Worm (Caenorhabditis elegans) whole organism, mixed stage, embryonic: ENCODE data around the gene R09A1.3.

ENCODE experiments used
- M03D4.4 ChIP-seq: sonication (generic microtip); optimal IDR thresholded peaks from 2 replicates; lab custom pipeline; 2017; ENCODE audit warnings: mild to moderate bottlenecking, missing genetic modification characterization, missing compliant biosample characterization
- bed-3 ChIP-seq: fragments of 200-800 bp; sonication (Bioruptor generic); optimal IDR thresholded peaks from 3 replicates; lab custom pipeline; 2018; ENCODE audit warnings: mild to moderate bottlenecking, missing genetic modification characterization, moderate library complexity, missing compliant biosample characterization
- blmp-1 ChIP-seq: fragments of 150-350 bp; optimal IDR thresholded peaks from 2 replicates; lab custom pipeline; 2014; ENCODE audit warnings: missing biosample characterization, missing genetic modification characterization
- ceh-39 ChIP-seq: fragments of 150-350 bp; optimal IDR thresholded peaks from 2 replicates; lab custom pipeline; 2014; ENCODE audit warnings: missing biosample characterization, missing genetic modification characterization
- ceh-43 ChIP-seq: fragments of 200-800 bp; sonication (Bioruptor generic); optimal IDR thresholded peaks from 2 replicates; lab custom pipeline; 2018; ENCODE audit warnings: mild to moderate bottlenecking, missing genetic modification characterization, moderate library complexity, missing compliant biosample characterization
- ceh-83 ChIP-seq: fragments of 200-800 bp; sonication (Bioruptor generic); optimal IDR thresholded peaks from 2 replicates; lab custom pipeline; 2018; ENCODE audit warnings: mild to moderate bottlenecking, missing genetic modification characterization, missing compliant biosample characterization
- ces-1 ChIP-seq: fragments of 150-350 bp; optimal IDR thresholded peaks from 2 replicates; lab custom pipeline; 2014; ENCODE audit warnings: missing biosample characterization, missing genetic modification reagents, missing genetic modification characterization
- cnd-1 ChIP-seq: fragments of 200-800 bp; sonication (Bioruptor generic); optimal IDR thresholded peaks from 2 replicates; lab custom pipeline; 2018; ENCODE audit warnings: mild to moderate bottlenecking, missing genetic modification characterization, missing compliant biosample characterization
- drap-1 ChIP-seq: fragments of 200-800 bp; sonication (Bioruptor generic); optimal IDR thresholded peaks from 3 replicates; lab custom pipeline; 2018; ENCODE audit warnings: mild to moderate bottlenecking, missing genetic modification characterization, missing compliant biosample characterization
- elt-1 ChIP-seq: sonication (generic microtip); optimal IDR thresholded peaks from 2 replicates; lab custom pipeline; 2017; ENCODE audit warnings: missing genetic modification characterization, mild to moderate bottlenecking, missing compliant biosample characterization, antibody characterized with exemption, moderate library complexity, borderline replicate concordance; ENCODE audit not compliant: insufficient read depth
- elt-3 ChIP-seq: fragments of 150-350 bp; optimal IDR thresholded peaks from 2 replicates; lab custom pipeline; 2014; ENCODE audit warnings: missing biosample characterization, missing genetic modification characterization
- flh-1 ChIP-seq: fragments of 200-800 bp; sonication (Bioruptor generic); optimal IDR thresholded peaks from 2 replicates; lab custom pipeline; 2018; ENCODE audit warnings: mild to moderate bottlenecking, missing genetic modification characterization, moderate library complexity, missing compliant biosample characterization
- hlh-1 ChIP-seq: fragments of 150-350 bp; optimal IDR thresholded peaks from 2 replicates; lab custom pipeline; 2014; ENCODE audit warnings: missing biosample characterization, missing genetic modification reagents, missing genetic modification characterization
- lin-13 ChIP-seq: fragments of 150-350 bp; optimal IDR thresholded peaks from 2 replicates; lab custom pipeline; 2014; ENCODE audit warnings: missing biosample characterization, missing genetic modification characterization
- lin-32 ChIP-seq: fragments of 200-800 bp; sonication (Bioruptor generic); optimal IDR thresholded peaks from 2 replicates; lab custom pipeline; 2018; ENCODE audit warnings: mild to moderate bottlenecking, missing genetic modification characterization, missing compliant biosample characterization
- lsy-2 ChIP-seq: fragments of 150-350 bp; optimal IDR thresholded peaks from 2 replicates; lab custom pipeline; 2014; ENCODE audit warnings: missing biosample characterization, missing genetic modification characterization
- mab-5 ChIP-seq: fragments of 150-350 bp; optimal IDR thresholded peaks from 2 replicates; lab custom pipeline; 2014; ENCODE audit warnings: missing biosample characterization, missing genetic modification characterization
- mep-1 ChIP-seq: fragments of 150-350 bp; optimal IDR thresholded peaks from 2 replicates; lab custom pipeline; 2017; ENCODE audit warnings: missing biosample characterization, missing genetic modification reagents, missing genetic modification characterization, inconsistent platforms
- mls-2 ChIP-seq: sonication (generic microtip); optimal IDR thresholded peaks from 2 replicates; lab custom pipeline; 2016; ENCODE audit warnings: mild to moderate bottlenecking, missing genetic modification characterization, moderate library complexity, missing compliant biosample characterization
- nhr-12 ChIP-seq: fragments of 150-350 bp; optimal IDR thresholded peaks from 2 replicates; lab custom pipeline; 2014; ENCODE audit warnings: missing biosample characterization, missing genetic modification characterization
- nhr-237 ChIP-seq: fragments of 150-350 bp; optimal IDR thresholded peaks from 2 replicates; lab custom pipeline; 2014; ENCODE audit warnings: missing biosample characterization, missing genetic modification characterization
- nhr-28 ChIP-seq: fragments of 150-350 bp; optimal IDR thresholded peaks from 2 replicates; lab custom pipeline; 2014; ENCODE audit warnings: missing biosample characterization, missing genetic modification characterization
- nhr-76 ChIP-seq: sonication (generic microtip); optimal IDR thresholded peaks from 2 replicates; lab custom pipeline; 2017; ENCODE audit warnings: missing biosample characterization, missing genetic modification characterization
- pha-4 ChIP-seq: fragments of 150-350 bp; optimal IDR thresholded peaks from 2 replicates; lab custom pipeline; 2018; ENCODE audit warnings: missing biosample characterization, missing genetic modification reagents, missing genetic modification characterization
- sem-2 ChIP-seq: fragments of 200-800 bp; sonication (Bioruptor generic); optimal IDR thresholded peaks from 2 replicates; lab custom pipeline; 2018; ENCODE audit warnings: mild to moderate bottlenecking, missing genetic modification characterization, missing compliant biosample characterization
- sptf-1 ChIP-seq: sonication (generic microtip); optimal IDR thresholded peaks from 2 replicates; lab custom pipeline; 2017; ENCODE audit warnings: mild to moderate bottlenecking, missing genetic modification characterization, moderate library complexity, missing compliant biosample characterization
- unc-120 ChIP-seq: sonication (generic microtip); optimal IDR thresholded peaks from 2 replicates; lab custom pipeline; 2017; ENCODE audit warnings: missing genetic modification characterization, missing compliant biosample characterization; ENCODE audit not compliant: poor library complexity, severe bottlenecking
- unc-62 ChIP-seq: fragments of 150-350 bp; optimal IDR thresholded peaks from 2 replicates; lab custom pipeline; 2014; ENCODE audit warnings: missing biosample characterization, missing genetic modification reagents, missing genetic modification characterization
- zip-8 ChIP-seq: fragments of 150-350 bp; optimal IDR thresholded peaks from 2 replicates; lab custom pipeline; 2014; ENCODE audit warnings: missing biosample characterization, missing genetic modification characterization

Gene R09A1.3

ce11 chrV:1013637-1014036 lies 13.2 kb downstream of the R09A1.3 start:
- TF ChIP-seq lin-32 (GFP tag; lab: Kevin White, UChicago) = no peak
- no peak for TF ChIP-seq bed-3 (GFP tag; lab: Kevin White, UChicago)
- no peak for TF ChIP-seq blmp-1 (tag; lab: Kevin White, UChicago)
- TF ChIP-seq zip-8 = no peak
- no peak for TF ChIP-seq ceh-43
- no peak for TF ChIP-seq cnd-1 (tag; lab: Kevin White, UChicago)
- TF ChIP-seq nhr-237 (tag; lab: Kevin White, UChicago) = no peak
- TF ChIP-seq mep-1 (tag; lab: Kevin White, UChicago) = no peak
- TF ChIP-seq elt-1 = no peak
- no peak for TF ChIP-seq lin-13 (tag; lab: Kevin White, UChicago)
- TF ChIP-seq mls-2 (tag; lab: Kevin White, UChicago) = no peak
- no peak for TF ChIP-seq lsy-2 (tag; lab: Kevin White, UChicago)
- no peak for TF ChIP-seq unc-120 (tag; lab: Kevin White, UChicago)
- TF ChIP-seq ceh-39 = no peak
- TF ChIP-seq hlh-1 (tag; lab: Kevin White, UChicago) = no peak
- TF ChIP-seq nhr-76 (tag; lab: Kevin White, UChicago) = no peak
- no peak for TF ChIP-seq M03D4.4 (tag; lab: Kevin White, UChicago)
- no peak for TF ChIP-seq mab-5 (tag; lab: Kevin White, UChicago)
- TF ChIP-seq unc-62 (GFP tag; lab: Kevin White, UChicago) = no peak

DNA sequence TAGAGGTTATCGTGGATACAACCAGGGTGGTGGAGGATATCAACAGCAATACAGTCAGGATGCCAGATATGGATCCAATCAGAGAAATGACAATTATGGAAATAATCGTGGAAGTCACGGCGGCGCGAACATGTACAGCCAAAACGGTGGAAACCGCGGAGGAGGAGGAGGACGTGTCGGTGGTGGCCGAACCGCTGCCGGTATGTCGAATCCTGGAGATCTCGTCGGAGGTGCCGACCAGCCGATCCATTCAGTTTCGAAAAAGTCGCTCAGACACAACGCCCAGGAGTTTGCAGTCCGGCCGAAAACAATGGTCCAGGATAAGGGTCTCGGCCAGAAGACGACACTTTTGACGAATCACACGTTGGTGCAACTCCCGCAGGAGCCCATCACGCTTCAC lies 17.8 kb downstream of the R09A1.3 start:
- TF ChIP-seq hlh-1 (tag; lab: Kevin White, UChicago) = no peak
- no peak for TF ChIP-seq mls-2 (tag; lab: Kevin White, UChicago)
- no peak for TF ChIP-seq ces-1 (GFP tag; lab: Kevin White, UChicago)
- TF ChIP-seq pha-4 (tag; lab: Kevin White, UChicago) = no peak
- no peak for TF ChIP-seq mab-5 (tag; lab: Kevin White, UChicago)
- TF ChIP-seq lin-32 (GFP tag; lab: Kevin White, UChicago) = no peak
- TF ChIP-seq lsy-2 (tag; lab: Kevin White, UChicago) = no peak
- TF ChIP-seq nhr-12 (tag; lab: Kevin White, UChicago) = no peak
- TF ChIP-seq zip-8 = no peak
- TF ChIP-seq ceh-43 = no peak
- no peak for TF ChIP-seq flh-1 (GFP tag; lab: Kevin White, UChicago)

DNA sequence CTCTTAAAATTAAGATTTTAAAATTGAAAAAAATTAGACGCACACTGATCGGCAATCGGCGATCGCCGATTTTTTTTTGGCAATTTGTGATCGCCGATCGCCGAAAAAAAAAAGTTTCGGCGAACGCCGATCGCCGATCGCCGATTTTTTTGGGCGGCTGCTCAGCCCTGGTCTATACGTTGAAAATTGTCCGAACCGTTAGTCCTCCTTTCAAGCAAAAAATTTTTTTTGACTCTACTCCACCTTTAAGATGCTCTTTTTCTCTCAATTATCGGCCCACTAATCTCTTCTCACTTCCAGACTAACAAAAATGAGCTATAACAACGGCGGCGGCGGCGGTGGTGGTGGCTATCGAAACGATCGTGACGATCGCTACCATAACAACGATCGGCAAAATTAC lies 18.4 kb downstream of the R09A1.3 start, which contains the start of gene ergo-1:
Gene ergo-1, plus strand, starts transcription at position 301 of the 400 bp plus-strand sequence.
- TF ChIP-seq flh-1 (GFP tag; lab: Kevin White, UChicago) = no peak
- no peak for TF ChIP-seq blmp-1 (tag; lab: Kevin White, UChicago)
- TF ChIP-seq unc-120 (tag; lab: Kevin White, UChicago) = no peak

ce11 chrV:1005877-1006276 lies 21.0 kb downstream of the R09A1.3 start:
- TF ChIP-seq nhr-28 (tag; lab: Kevin White, UChicago) = no peak

ce11 chrV:1003826-1004225 lies 23.0 kb downstream of the R09A1.3 start:
- TF ChIP-seq drap-1 (peak; percentile 27), elt-3 (tag; lab: Kevin White, UChicago) (no peak), lin-13 (tag; lab: Kevin White, UChicago) (peak; percentile 22), lsy-2 (tag; lab: Kevin White, UChicago) (peak; percentile 45), elt-1 (no peak), nhr-237 (tag; lab: Kevin White, UChicago) (peak; percentile 64), sptf-1 (tag; lab: Kevin White, UChicago) (peak; percentile 77), mep-1 (tag; lab: Kevin White, UChicago) (peak; percentile 65), sem-2 (GFP tag; lab: Kevin White, UChicago) (peak; percentile 37), lin-32 (GFP tag; lab: Kevin White, UChicago) (peak; percentile 55), cnd-1 (tag; lab: Kevin White, UChicago) (peak; percentile 45), M03D4.4 (tag; lab: Kevin White, UChicago) (peak; percentile 56), flh-1 (GFP tag; lab: Kevin White, UChicago) (no peak), bed-3 (GFP tag; lab: Kevin White, UChicago) (peak; percentile 54), zip-8 (no peak), ces-1 (GFP tag; lab: Kevin White, UChicago) (peak; percentile 59), mls-2 (tag; lab: Kevin White, UChicago) (peak; percentile 64), ceh-83 (GFP tag; lab: Kevin White, UChicago) (peak; percentile 79)
